Worm (Caenorhabditis elegans) whole organism, L3 larva: Measurements from ENCODE around the gene Y38F2AL.12.

ENCODE experiments used
- R02D3.7 ChIP-seq: fragments of 150-350 bp; optimal IDR thresholded peaks from 2 replicates; lab custom pipeline; 2014; ENCODE audit warnings: missing biosample characterization, missing genetic modification characterization
- ZK546.5 ChIP-seq: sonication (generic microtip); optimal IDR thresholded peaks from 2 replicates; lab custom pipeline; 2017; ENCODE audit warnings: missing biosample characterization, missing genetic modification characterization
- aly-2 ChIP-seq: fragments of 150-350 bp; optimal IDR thresholded peaks from 2 replicates; lab custom pipeline; 2014; ENCODE audit warnings: missing biosample characterization, missing genetic modification characterization
- ceh-16 ChIP-seq: sonication (generic microtip); optimal IDR thresholded peaks from 2 replicates; lab custom pipeline; 2017; ENCODE audit warnings: missing biosample characterization, missing genetic modification characterization
- ceh-28 ChIP-seq: fragments of 150-350 bp; optimal IDR thresholded peaks from 2 replicates; lab custom pipeline; 2014; ENCODE audit warnings: missing biosample characterization, missing genetic modification reagents, missing genetic modification characterization
- ceh-82 ChIP-seq: fragments of 150-350 bp; optimal IDR thresholded peaks from 2 replicates; lab custom pipeline; 2014; ENCODE audit warnings: missing biosample characterization, missing genetic modification characterization
- ceh-9 ChIP-seq: sonication (generic microtip); optimal IDR thresholded peaks from 2 replicates; lab custom pipeline; 2018; ENCODE audit warnings: missing biosample characterization, missing genetic modification characterization
- daf-12 ChIP-seq: fragments of 150-350 bp; optimal IDR thresholded peaks from 2 replicates; lab custom pipeline; 2014; ENCODE audit warnings: missing biosample characterization, missing genetic modification reagents, missing genetic modification characterization
- egl-27 ChIP-seq: sonication (generic microtip); optimal IDR thresholded peaks from 4 replicates; lab custom pipeline; 2017; ENCODE audit warnings: missing biosample characterization, missing genetic modification reagents, missing genetic modification characterization
- egl-5 ChIP-seq: fragments of 150-350 bp; optimal IDR thresholded peaks from 2 replicates; lab custom pipeline; 2017; ENCODE audit warnings: missing biosample characterization, missing genetic modification reagents, missing genetic modification characterization, inconsistent platforms
- elt-1 ChIP-seq: fragments of 150-350 bp; optimal IDR thresholded peaks from 2 replicates; lab custom pipeline; 2014; ENCODE audit warnings: missing biosample characterization, missing genetic modification characterization
- elt-3 ChIP-seq, 3 experiments: fragments of 150-350 bp in 1 of 3; sonication (generic microtip) in 2 of 3; optimal IDR thresholded peaks; 2 replicates in 2 of 3; 4 replicates in 1 of 3; lab custom pipeline; 2014 to 2017; ENCODE audit warnings: missing biosample characterization in 3 of 3, missing genetic modification characterization in 3 of 3
- eor-1 ChIP-seq, 2 experiments: fragments of 150-350 bp; optimal IDR thresholded peaks; 2 replicates each; lab custom pipeline; 2014 to 2018; ENCODE audit warnings: missing biosample characterization in 2 of 2, missing genetic modification characterization in 2 of 2
- fkh-10 ChIP-seq: sonication (generic microtip); optimal IDR thresholded peaks from 2 replicates; lab custom pipeline; 2017; ENCODE audit warnings: missing biosample characterization, missing genetic modification reagents, missing genetic modification characterization
- fkh-2 ChIP-seq: fragments of 150-350 bp; optimal IDR thresholded peaks from 2 replicates; lab custom pipeline; 2014; ENCODE audit warnings: missing biosample characterization, missing genetic modification reagents, missing genetic modification characterization
- jun-1 ChIP-seq: fragments of 150-350 bp; optimal IDR thresholded peaks from 2 replicates; lab custom pipeline; 2014; ENCODE audit warnings: missing biosample characterization, missing genetic modification reagents, missing genetic modification characterization
- lin-15B ChIP-seq: fragments of 150-350 bp; optimal IDR thresholded peaks from 2 replicates; lab custom pipeline; 2014; ENCODE audit warnings: missing biosample characterization, missing genetic modification characterization
- lin-39 ChIP-seq: fragments of 150-350 bp; optimal IDR thresholded peaks from 2 replicates; lab custom pipeline; 2018; ENCODE audit warnings: missing biosample characterization, missing genetic modification reagents, missing genetic modification characterization
- lsy-12 ChIP-seq: sonication (generic microtip); optimal IDR thresholded peaks from 2 replicates; lab custom pipeline; 2016; ENCODE audit warnings: mild to moderate bottlenecking, missing genetic modification characterization, missing compliant biosample characterization
- mdl-1 ChIP-seq: fragments of 150-350 bp; optimal IDR thresholded peaks from 2 replicates; lab custom pipeline; 2014; ENCODE audit warnings: missing biosample characterization, missing genetic modification characterization
- mml-1 ChIP-seq: fragments of 150-350 bp; sonication (generic microtip); optimal IDR thresholded peaks from 3 replicates; lab custom pipeline; 2014; ENCODE audit warnings: missing biosample characterization, missing genetic modification characterization
- nfya-1 ChIP-seq: sonication (generic microtip); optimal IDR thresholded peaks from 2 replicates; lab custom pipeline; 2017; ENCODE audit warnings: missing genetic modification characterization, mild to moderate bottlenecking, missing compliant biosample characterization, antibody characterized with exemption, moderate library complexity; ENCODE audit not compliant: insufficient read depth
- nhr-11 ChIP-seq: fragments of 150-350 bp; optimal IDR thresholded peaks from 2 replicates; lab custom pipeline; 2014; ENCODE audit warnings: missing biosample characterization, missing genetic modification characterization
- nhr-12 ChIP-seq: fragments of 150-350 bp; optimal IDR thresholded peaks from 2 replicates; lab custom pipeline; 2014; ENCODE audit warnings: missing biosample characterization, missing genetic modification characterization
- nhr-23 ChIP-seq: fragments of 150-350 bp; optimal IDR thresholded peaks from 2 replicates; lab custom pipeline; 2014; ENCODE audit warnings: missing biosample characterization, missing genetic modification reagents, missing genetic modification characterization
- nhr-237 ChIP-seq: fragments of 150-350 bp; optimal IDR thresholded peaks from 2 replicates; lab custom pipeline; 2014; ENCODE audit warnings: missing biosample characterization, missing genetic modification characterization
- nhr-25 ChIP-seq: sonication (generic microtip); optimal IDR thresholded peaks from 2 replicates; lab custom pipeline; 2017; ENCODE audit warnings: missing biosample characterization, missing genetic modification characterization
- nhr-28 ChIP-seq: fragments of 150-350 bp; optimal IDR thresholded peaks from 2 replicates; lab custom pipeline; 2014; ENCODE audit warnings: missing biosample characterization, missing genetic modification characterization
- nhr-43 ChIP-seq: sonication (generic microtip); optimal IDR thresholded peaks from 2 replicates; lab custom pipeline; 2016; ENCODE audit warnings: mild to moderate bottlenecking, missing genetic modification characterization, missing compliant biosample characterization; ENCODE audit not compliant: poor library complexity, severe bottlenecking
- nhr-76 ChIP-seq: fragments of 150-350 bp; sonication (generic microtip); optimal IDR thresholded peaks from 5 replicates; lab custom pipeline; 2014; ENCODE audit warnings: missing biosample characterization, missing genetic modification characterization
- nhr-77 ChIP-seq: fragments of 150-350 bp; optimal IDR thresholded peaks from 2 replicates; lab custom pipeline; 2014; ENCODE audit warnings: missing biosample characterization, missing genetic modification characterization
- pha-4 ChIP-seq: fragments of 150-350 bp; optimal IDR thresholded peaks from 2 replicates; lab custom pipeline; 2014; ENCODE audit warnings: missing biosample characterization, missing genetic modification reagents, missing genetic modification characterization
- pqm-1 ChIP-seq: fragments of 150-350 bp; optimal IDR thresholded peaks from 2 replicates; lab custom pipeline; 2017; ENCODE audit warnings: missing biosample characterization, missing genetic modification characterization, inconsistent platforms
- snpc-4 ChIP-seq: fragments of 150-350 bp; optimal IDR thresholded peaks from 2 replicates; lab custom pipeline; 2014; ENCODE audit warnings: missing biosample characterization, missing genetic modification characterization
- tbx-2 ChIP-seq: sonication (generic microtip); optimal IDR thresholded peaks from 2 replicates; lab custom pipeline; 2016; ENCODE audit warnings: mild to moderate bottlenecking, missing genetic modification characterization, missing compliant biosample characterization
- unc-39 ChIP-seq: sonication (generic microtip); optimal IDR thresholded peaks from 4 replicates; lab custom pipeline; 2017; ENCODE audit warnings: missing biosample characterization, missing genetic modification characterization
- ztf-11 ChIP-seq: fragments of 150-350 bp; optimal IDR thresholded peaks from 2 replicates; lab custom pipeline; 2014; ENCODE audit warnings: missing biosample characterization, missing genetic modification characterization

Gene Y38F2AL.12

ce11 chrIV:2320009-2320408 lies 3.6 kb downstream of the Y38F2AL.12 start:
- TF ChIP-seq unc-39 (no peak), jun-1 (no peak), nhr-25 (no peak), nhr-28 (tag; lab: Kevin White, UChicago) (no peak), lin-39 (tag; lab: Kevin White, UChicago) (no peak), ceh-28 (tag; lab: Kevin White, UChicago) (no peak), ceh-16 (tag; lab: Kevin White, UChicago) (no peak), mdl-1 (no peak), ztf-11 (tag; lab: Kevin White, UChicago) (no peak), elt-3 (tag; optimal IDR thresholded peaks at IDR 0.05; lab: Kevin White, UChicago) (no peak), daf-12 (tag; lab: Kevin White, UChicago) (no peak), nhr-76 (tag; lab: Kevin White, UChicago) (no peak), lin-15B (tag; lab: Kevin White, UChicago) (no peak), nhr-77 (tag; lab: Kevin White, UChicago) (no peak), egl-27 (tag; lab: Kevin White, UChicago) (no peak), nhr-43 (no peak), eor-1 (tag; optimal IDR thresholded peaks at IDR 0.05; lab: Kevin White, UChicago) (no peak), egl-5 (no peak)

DNA sequence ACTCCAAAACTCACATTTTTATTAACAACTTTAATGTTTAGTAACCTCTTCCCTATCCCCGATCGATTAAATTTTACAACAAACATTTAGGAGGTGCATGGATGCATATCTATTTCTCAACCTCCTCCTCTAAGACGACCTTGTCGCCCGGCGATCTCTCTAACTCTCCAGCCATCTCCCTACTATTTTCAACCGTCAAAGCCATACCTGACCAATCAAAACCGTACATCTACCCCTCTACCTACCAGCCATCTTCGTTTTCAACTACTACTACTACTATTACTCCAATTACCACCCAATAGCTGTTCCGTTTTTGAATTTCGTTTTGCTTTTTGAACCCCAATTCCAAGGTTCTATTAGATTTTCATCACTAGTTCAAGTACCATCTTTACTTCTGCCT lies 5.2 kb downstream of the Y38F2AL.12 start:
- TF ChIP-seq nhr-25 (peak; percentile 54), egl-27 (tag; lab: Kevin White, UChicago) (no peak), elt-1 (tag; lab: Kevin White, UChicago) (peak; percentile 13), nfya-1 (tag; lab: Kevin White, UChicago) (peak; percentile 38)

- no peak for TF ChIP-seq mml-1 (tag; lab: Kevin White, UChicago)
- TF ChIP-seq fkh-2 (tag; lab: Kevin White, UChicago), result no peak
- TF ChIP-seq aly-2 (tag; lab: Kevin White, UChicago), result no peak
- no peak for TF ChIP-seq nhr-77 (tag; lab: Kevin White, UChicago)
- no peak for TF ChIP-seq unc-39
- TF ChIP-seq nhr-12 (tag; lab: Kevin White, UChicago), result no peak
- TF ChIP-seq lin-15B (tag; lab: Kevin White, UChicago), result no peak
- TF ChIP-seq pha-4, result no peak
- no peak for TF ChIP-seq ZK546.5 (tag; lab: Kevin White, UChicago)
- TF ChIP-seq ceh-9 (tag; lab: Kevin White, UChicago), result no peak
- no peak for TF ChIP-seq tbx-2
- no peak for TF ChIP-seq mdl-1
- TF ChIP-seq daf-12 (tag; lab: Kevin White, UChicago), result no peak
- no peak for TF ChIP-seq nhr-25
- TF ChIP-seq elt-1 (tag; lab: Kevin White, UChicago), result no peak
- no peak for TF ChIP-seq pqm-1 (tag; lab: Kevin White, UChicago)
Measured at ce11 chrIV:2322998-2323397, 6.6 kb downstream of the Y38F2AL.12 start, which contains the start of gene nsy-4. Gene nsy-4 (plus strand): TSS chrIV:2323271.

DNA sequence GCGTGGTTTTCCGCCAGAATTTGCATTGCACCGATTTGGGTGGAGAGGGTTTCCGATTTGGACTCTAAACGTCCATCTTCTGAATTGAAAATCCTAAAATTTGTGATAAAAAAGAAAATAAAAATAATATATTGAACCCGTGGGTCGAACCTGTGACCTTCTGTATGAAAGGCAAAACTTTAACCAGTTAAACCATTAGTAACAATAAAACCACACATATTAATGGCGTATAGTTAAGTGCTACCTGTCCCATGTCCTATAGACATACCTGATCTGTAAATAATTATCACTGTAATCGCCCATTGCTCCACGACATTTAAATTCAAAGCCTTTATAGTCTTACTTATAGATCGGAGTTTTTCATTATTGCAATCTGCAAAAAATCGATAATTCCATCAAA lies 10.9 kb downstream of the Y38F2AL.12 start:
- no peak for TF ChIP-seq snpc-4 (tag; lab: Kevin White, UChicago)
- TF ChIP-seq ceh-28 (tag; lab: Kevin White, UChicago), result peak; percentile 49

ce11 chrIV:2329540-2329939 lies 13.2 kb downstream of the Y38F2AL.12 start, which contains the start of gene nhr-236:
Gene nhr-236 (minus strand): TSS chrIV:2329640.
- TF ChIP-seq nhr-43 (no peak), jun-1 (no peak), lsy-12 (tag; lab: Kevin White, UChicago) (no peak), ceh-82 (tag; lab: Kevin White, UChicago) (no peak), nhr-76 (tag; lab: Kevin White, UChicago) (no peak), nhr-237 (no peak), pha-4 (no peak)

DNA sequence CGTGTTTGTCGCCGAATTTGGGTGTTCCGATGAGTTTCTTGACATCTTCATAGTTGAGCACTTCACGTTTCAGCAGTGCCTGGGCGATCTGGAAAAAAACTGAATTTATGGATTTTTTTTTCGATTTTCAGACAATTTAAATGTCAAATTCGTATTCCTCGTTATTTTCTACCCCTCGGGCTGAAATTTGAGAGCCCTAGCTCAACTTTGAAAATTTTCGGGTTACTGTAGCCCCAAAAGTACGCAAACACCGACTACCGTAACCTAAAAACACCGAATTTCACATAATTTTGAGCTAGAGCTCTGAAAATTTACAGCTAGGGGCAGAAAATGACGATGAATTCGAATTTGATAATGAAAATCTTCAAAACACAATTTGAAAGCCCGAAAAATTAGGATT lies 17.6 kb downstream of the Y38F2AL.12 start:
- no peak for TF ChIP-seq nhr-12 (tag; lab: Kevin White, UChicago)
- TF ChIP-seq jun-1, result no peak
- no peak for TF ChIP-seq nhr-11 (tag; lab: Kevin White, UChicago)
- no peak for TF ChIP-seq daf-12 (tag; lab: Kevin White, UChicago)
- no peak for TF ChIP-seq R02D3.7 (tag; lab: Kevin White, UChicago)
- TF ChIP-seq lin-15B (tag; lab: Kevin White, UChicago), result no peak
- TF ChIP-seq nhr-23 (tag; lab: Kevin White, UChicago), result no peak
- TF ChIP-seq fkh-10, result no peak
- no peak for TF ChIP-seq mml-1 (tag; lab: Kevin White, UChicago)
